Worm (Caenorhabditis elegans) whole organism, midembryonic: ENCODE measurements around the gene daf-2.

Experiments
- T22C8.4 ChIP-seq: fragments of 200-800 bp; sonication (Bioruptor generic); IDR thresholded peaks from 2 replicates; pipeline ENCODE4 v1.3.6; 2022; ENCODE audit warnings: missing genetic modification characterization, missing compliant biosample characterization
- cog-1 ChIP-seq: sonication (generic microtip); optimal IDR thresholded peaks from 2 replicates; lab custom pipeline; 2016; ENCODE audit warnings: missing genetic modification characterization, missing compliant biosample characterization
- flt-1 ChIP-seq: fragments of 200-800 bp; sonication (Bioruptor generic); IDR thresholded peaks from 2 replicates; pipeline ENCODE4 v1.3.6; 2022; ENCODE audit warnings: missing genetic modification characterization, missing compliant biosample characterization
- klf-2 ChIP-seq: fragments of 200-800 bp; sonication (Bioruptor generic); conservative IDR thresholded peaks from 2 replicates; pipeline ENCODE4 v1.3.6; 2022; ENCODE audit warnings: missing genetic modification reagents, missing genetic modification characterization, missing compliant biosample characterization
- med-1 ChIP-seq: sonication (generic microtip); optimal IDR thresholded peaks from 2 replicates; lab custom pipeline; 2017; ENCODE audit warnings: missing genetic modification characterization, mild to moderate bottlenecking, missing compliant biosample characterization, antibody characterized with exemption, missing genetic modification reagents; ENCODE audit not compliant: insufficient read depth
- ref-1 ChIP-seq: fragments of 200-800 bp; sonication (Bioruptor generic); conservative IDR thresholded peaks from 2 replicates; pipeline ENCODE4 v1.3.6; 2022; ENCODE audit warnings: missing genetic modification reagents, missing genetic modification characterization, missing compliant biosample characterization
- tab-1 ChIP-seq: fragments of 200-800 bp; sonication (Bioruptor generic); IDR thresholded peaks from 2 replicates; pipeline ENCODE4 v1.3.6; 2022; ENCODE audit warnings: missing genetic modification characterization, missing compliant biosample characterization
- ztf-23 ChIP-seq: fragments of 200-800 bp; sonication (Bioruptor generic); IDR thresholded peaks from 2 replicates; pipeline ENCODE4 v1.3.6; 2022; ENCODE audit warnings: missing genetic modification reagents, missing genetic modification characterization, missing compliant biosample characterization
- ztf-29 ChIP-seq: fragments of 200-800 bp; sonication (Bioruptor generic); IDR thresholded peaks from 2 replicates; pipeline ENCODE4 v1.3.6; 2022; ENCODE audit warnings: missing genetic modification reagents, missing genetic modification characterization, missing compliant biosample characterization

Gene daf-2

DNA sequence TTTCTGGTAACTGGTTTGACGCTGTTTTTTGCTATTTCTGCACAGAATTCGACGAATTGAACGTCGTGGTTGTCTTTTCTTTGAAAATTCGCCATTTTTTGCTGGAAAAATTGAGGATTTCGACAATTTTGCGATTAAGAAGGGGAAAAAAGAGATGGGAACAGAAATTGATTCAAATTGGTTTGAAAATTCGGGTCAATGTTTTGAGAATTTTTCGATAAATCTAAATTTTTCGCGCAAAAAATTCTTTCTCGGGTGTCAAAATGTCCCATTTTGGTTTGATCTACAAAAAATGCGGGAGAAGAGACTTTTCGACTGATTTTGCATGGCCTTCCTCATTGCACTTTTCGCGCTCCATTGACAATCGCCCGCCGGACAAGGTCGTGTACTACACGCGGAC, 75.1 kb downstream of the daf-2 start, which contains the start of gene H05C05.2:
Gene H05C05.2, minus strand, starts transcription at position 101 of the 400 bp plus-strand sequence.
- TF ChIP-seq T22C8.4 (no peak), ref-1 (GFP tag; lab: Robert Waterston, UW) (no peak), cog-1 (tag; lab: Kevin White, UChicago) (no peak), tab-1 (GFP tag; lab: Robert Waterston, UW) (no peak), ztf-29 (GFP tag; lab: Robert Waterston, UW) (no peak), flt-1 (GFP tag; lab: Robert Waterston, UW) (no peak), med-1 (no peak), klf-2 (no peak)

DNA sequence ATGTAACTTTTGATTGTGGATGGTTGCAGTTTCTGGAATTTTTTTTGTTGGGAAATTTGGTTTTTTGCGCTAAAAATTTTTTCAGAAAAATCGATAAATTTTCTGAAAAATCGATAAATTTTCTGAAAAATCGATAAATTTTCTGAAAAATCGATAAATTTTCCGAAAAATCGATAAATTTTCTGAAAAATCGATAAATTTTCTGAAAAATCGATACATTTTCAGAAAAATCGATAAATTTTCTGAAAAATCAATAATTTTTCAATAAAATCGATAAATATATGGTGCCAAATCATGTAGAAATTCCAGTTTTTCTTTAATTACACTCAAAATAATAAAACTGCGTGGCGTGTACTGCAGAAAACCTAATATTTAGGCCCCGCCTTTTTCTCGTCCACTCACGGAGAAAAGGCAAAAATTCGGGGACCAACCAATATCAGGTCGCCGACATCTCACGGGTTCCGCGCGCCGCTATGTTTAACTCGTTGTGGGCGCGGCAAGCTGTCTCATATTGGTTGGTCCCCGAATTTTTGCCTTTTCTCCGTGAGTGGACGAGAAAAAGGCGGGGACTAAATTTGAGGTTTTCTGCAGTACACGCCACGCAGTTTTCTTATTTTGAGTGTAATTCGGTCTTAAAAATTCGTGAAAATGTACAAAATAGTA, 77.6 kb downstream of the daf-2 start:
- peak; percentile 91 for TF ChIP-seq T22C8.4

DNA sequence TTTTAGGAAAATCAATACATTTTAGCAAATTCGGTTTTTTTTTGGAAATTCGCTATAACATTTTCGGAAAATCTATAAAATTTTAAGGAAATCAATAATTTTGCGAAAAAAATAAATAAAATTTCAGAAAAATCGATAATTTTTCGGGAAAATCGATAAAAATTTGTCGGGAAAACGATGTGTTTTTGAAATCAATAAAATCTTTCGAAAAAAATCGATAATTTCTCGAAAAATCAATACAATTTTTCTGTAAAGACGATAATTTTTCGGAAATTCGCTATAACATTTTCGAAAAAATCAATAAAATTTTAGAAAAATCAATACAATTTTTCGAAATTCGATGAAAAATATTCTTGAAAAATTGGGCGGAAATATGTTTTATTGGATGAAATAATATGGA, 78.8 kb downstream of the daf-2 start:
- TF ChIP-seq T22C8.4: peak; percentile 72
- no peak for TF ChIP-seq ztf-23 (GFP tag; lab: Robert Waterston, UW)

DNA sequence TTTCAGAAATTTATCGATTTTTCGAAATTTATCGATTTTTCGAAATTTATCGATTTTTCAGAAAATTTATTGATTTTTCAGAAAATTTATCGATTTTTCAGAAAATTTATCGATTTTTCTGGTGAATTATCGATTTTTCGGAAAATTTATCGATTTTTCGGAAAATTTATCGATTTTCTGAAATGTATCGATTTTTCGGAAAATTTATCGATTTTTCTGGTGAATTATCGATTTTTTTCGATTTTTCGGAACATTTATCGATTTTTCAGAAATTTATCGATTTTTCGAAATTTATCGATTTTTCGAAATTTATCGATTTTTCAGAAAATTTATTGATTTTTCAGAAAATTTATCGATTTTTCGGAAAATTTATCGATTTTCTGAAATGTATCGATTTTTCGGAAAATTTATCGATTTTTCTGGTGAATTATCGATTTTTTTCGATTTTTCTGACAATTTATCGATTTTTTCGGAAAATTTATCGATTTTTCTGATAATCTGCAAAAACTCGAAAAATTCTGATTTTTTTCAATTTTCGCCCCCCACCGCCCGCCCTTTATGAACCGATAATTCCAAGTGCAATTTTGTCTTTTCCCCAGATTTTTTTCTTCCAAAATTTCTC, 79.8 kb downstream of the daf-2 start:
- TF ChIP-seq T22C8.4: peak; percentile 98

DNA sequence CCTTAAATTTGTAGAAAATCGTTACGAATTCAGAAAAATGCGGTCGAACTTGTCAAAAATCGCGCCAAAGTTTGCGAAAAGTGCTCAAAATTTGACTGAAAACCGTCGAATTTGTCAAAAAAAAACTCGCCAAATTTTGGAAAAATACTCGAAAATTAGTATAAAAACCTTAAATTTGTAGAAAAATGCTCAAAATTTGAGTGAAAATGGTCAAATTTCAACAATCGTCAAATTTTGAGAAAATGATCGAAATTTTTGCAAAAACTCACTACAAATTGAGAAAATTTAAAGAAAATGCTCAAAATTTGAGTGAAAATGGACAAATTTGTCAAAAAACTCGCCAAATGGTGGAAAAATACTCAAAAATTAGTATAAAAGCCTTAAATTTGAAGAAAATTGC, 88.2 kb downstream of the daf-2 start:
- TF ChIP-seq flt-1 (GFP tag; lab: Robert Waterston, UW) (no peak), tab-1 (GFP tag; lab: Robert Waterston, UW) (no peak), ztf-23 (GFP tag; lab: Robert Waterston, UW) (no peak), ref-1 (GFP tag; lab: Robert Waterston, UW) (no peak), ztf-29 (GFP tag; lab: Robert Waterston, UW) (no peak), cog-1 (tag; lab: Kevin White, UChicago) (no peak), med-1 (no peak), klf-2 (no peak)

DNA sequence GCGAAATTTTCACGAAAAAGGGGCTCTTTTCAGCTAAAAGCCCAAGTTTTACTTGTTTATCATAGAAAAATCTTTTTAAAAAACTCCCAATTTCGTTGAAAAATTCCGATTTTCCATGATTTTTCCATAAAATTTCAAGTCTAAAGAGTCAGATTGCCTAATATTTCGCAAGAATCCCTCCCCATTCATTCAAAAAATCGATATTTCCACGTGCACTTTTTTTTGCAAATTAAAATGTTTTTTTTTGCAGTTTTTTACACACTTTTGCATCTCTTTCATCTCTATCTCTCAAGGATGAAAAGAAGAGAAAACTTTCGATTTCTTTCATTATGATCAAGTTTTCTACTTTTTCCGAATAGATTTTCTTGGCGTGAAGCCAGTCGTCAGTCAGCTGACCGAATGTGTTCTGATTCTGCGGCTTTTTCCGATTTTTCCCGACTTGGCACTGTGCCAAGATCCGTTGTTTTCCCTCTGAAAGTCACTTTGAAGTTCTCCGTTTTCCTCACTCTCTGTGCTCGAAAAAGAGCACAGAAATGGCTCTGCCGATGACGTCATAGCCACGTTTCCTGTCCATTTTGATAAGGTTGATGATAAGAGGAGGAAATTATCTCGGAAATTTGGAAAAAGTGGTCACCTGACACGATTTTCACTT, 92.2 kb downstream of the daf-2 start:
- TF ChIP-seq med-1 (no peak), ztf-29 (GFP tag; lab: Robert Waterston, UW) (no peak), flt-1 (GFP tag; lab: Robert Waterston, UW) (no peak), ref-1 (GFP tag; lab: Robert Waterston, UW) (no peak), T22C8.4 (no peak), ztf-23 (GFP tag; lab: Robert Waterston, UW) (no peak), klf-2 (no peak), tab-1 (GFP tag; lab: Robert Waterston, UW) (no peak), cog-1 (tag; lab: Kevin White, UChicago) (no peak)

DNA sequence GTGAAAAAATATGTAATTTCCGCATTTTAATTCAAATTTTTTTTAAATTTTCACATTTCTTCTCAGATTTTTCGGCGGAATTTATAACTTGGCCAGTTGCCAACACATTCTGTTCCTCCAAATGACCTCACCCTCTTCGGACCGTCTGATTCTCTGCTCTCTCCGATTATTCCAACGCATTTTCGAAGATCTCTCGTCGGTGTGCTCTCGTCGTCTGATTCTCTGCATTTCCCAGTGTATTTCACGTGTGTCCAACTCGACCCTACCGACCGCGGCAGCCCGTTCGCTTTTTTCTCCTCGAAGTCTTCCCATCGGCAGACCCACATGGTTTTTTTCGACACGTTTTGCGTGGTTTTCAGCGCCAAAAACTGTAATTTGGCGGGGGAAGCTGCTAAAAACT, 93.4 kb downstream of the daf-2 start:
- no peak for TF ChIP-seq klf-2
- no peak for TF ChIP-seq med-1
- no peak for TF ChIP-seq flt-1 (GFP tag; lab: Robert Waterston, UW)
- TF ChIP-seq ztf-29 (GFP tag; lab: Robert Waterston, UW): no peak
- TF ChIP-seq tab-1 (GFP tag; lab: Robert Waterston, UW): no peak
- no peak for TF ChIP-seq T22C8.4
- TF ChIP-seq cog-1 (tag; lab: Kevin White, UChicago): no peak
- no peak for TF ChIP-seq ztf-23 (GFP tag; lab: Robert Waterston, UW)
- no peak for TF ChIP-seq ref-1 (GFP tag; lab: Robert Waterston, UW)

DNA sequence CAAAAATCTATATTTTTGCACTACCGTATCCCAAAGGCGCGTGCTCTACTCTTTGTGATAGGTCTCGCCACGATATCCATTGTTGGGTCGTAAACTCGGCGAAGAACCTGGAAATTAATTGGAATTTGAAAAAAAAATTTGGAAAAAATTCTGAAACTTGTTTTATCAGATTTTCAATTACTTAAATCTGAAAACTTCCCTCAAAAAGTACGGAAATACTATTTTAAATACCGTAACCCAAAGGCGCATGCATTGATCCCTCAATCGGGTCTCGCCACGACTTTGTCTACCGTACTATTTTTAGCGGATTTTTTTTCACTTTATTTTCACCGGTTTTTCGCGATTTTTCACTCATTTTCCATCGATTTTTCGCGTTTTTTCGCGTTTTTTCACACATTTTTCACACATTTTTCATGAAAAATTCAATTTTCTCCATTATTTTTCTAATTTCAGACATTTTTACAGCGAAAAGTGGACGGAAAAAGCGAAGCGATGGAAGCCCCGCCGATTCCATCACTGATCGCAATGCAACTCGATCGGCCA, 93.9 kb downstream of the daf-2 start, which contains the start of gene H05C05.1:
Gene H05C05.1, plus strand, starts transcription at position 493 of the 543 bp plus-strand sequence.
- TF ChIP-seq ref-1 (GFP tag; lab: Robert Waterston, UW) (no peak), flt-1 (GFP tag; lab: Robert Waterston, UW) (no peak), ztf-29 (GFP tag; lab: Robert Waterston, UW) (no peak), ztf-23 (GFP tag; lab: Robert Waterston, UW) (no peak), T22C8.4 (no peak), klf-2 (no peak), cog-1 (tag; lab: Kevin White, UChicago) (no peak), tab-1 (GFP tag; lab: Robert Waterston, UW) (no peak), med-1 (no peak)

DNA sequence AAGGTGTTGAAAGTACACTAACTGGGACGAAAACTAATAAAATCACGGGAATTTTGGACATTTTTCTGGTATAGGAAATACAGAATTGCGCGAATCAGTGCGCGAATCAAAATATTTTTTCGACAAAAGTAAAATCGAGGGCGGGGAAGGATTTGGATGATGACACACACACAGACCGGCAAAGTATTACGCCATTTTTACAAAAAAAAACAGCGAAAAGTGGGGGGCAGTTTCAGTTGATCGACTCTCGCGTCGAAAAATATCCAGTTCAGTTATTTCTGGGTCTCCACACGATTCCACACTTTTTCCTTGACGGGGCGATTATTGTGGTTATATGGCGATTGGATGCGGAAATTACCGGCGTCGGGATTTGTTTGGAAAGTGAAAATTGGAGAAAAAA, 94.5 kb downstream of the daf-2 start, which contains the start of gene H05C05.4:
Gene H05C05.4, minus strand, starts transcription at position 101 of the 400 bp plus-strand sequence.
- TF ChIP-seq klf-2: no peak
- no peak for TF ChIP-seq flt-1 (GFP tag; lab: Robert Waterston, UW)
- no peak for TF ChIP-seq ztf-29 (GFP tag; lab: Robert Waterston, UW)
- no peak for TF ChIP-seq ref-1 (GFP tag; lab: Robert Waterston, UW)
- no peak for TF ChIP-seq tab-1 (GFP tag; lab: Robert Waterston, UW)
- no peak for TF ChIP-seq cog-1 (tag; lab: Kevin White, UChicago)
- TF ChIP-seq T22C8.4: no peak
- no peak for TF ChIP-seq ztf-23 (GFP tag; lab: Robert Waterston, UW)
